Worm (Caenorhabditis elegans) whole organism, mixed stage, embryonic: ENCODE data around the gene C05E4.15.

Experiments
- blmp-1 ChIP-seq: fragments of 150-350 bp; optimal IDR thresholded peaks from 2 replicates; lab custom pipeline; 2014; ENCODE audit warnings: missing biosample characterization, missing genetic modification characterization
- ces-1 ChIP-seq: fragments of 150-350 bp; optimal IDR thresholded peaks from 2 replicates; lab custom pipeline; 2014; ENCODE audit warnings: missing biosample characterization, missing genetic modification reagents, missing genetic modification characterization
- elt-1 ChIP-seq: sonication (generic microtip); optimal IDR thresholded peaks from 2 replicates; lab custom pipeline; 2017; ENCODE audit warnings: missing genetic modification characterization, mild to moderate bottlenecking, missing compliant biosample characterization, antibody characterized with exemption, moderate library complexity, borderline replicate concordance; ENCODE audit not compliant: insufficient read depth
- elt-3 ChIP-seq: fragments of 150-350 bp; optimal IDR thresholded peaks from 2 replicates; lab custom pipeline; 2014; ENCODE audit warnings: missing biosample characterization, missing genetic modification characterization
- lin-13 ChIP-seq: fragments of 150-350 bp; optimal IDR thresholded peaks from 2 replicates; lab custom pipeline; 2014; ENCODE audit warnings: missing biosample characterization, missing genetic modification characterization
- nhr-12 ChIP-seq: fragments of 150-350 bp; optimal IDR thresholded peaks from 2 replicates; lab custom pipeline; 2014; ENCODE audit warnings: missing biosample characterization, missing genetic modification characterization
- nhr-237 ChIP-seq: fragments of 150-350 bp; optimal IDR thresholded peaks from 2 replicates; lab custom pipeline; 2014; ENCODE audit warnings: missing biosample characterization, missing genetic modification characterization
- nhr-28 ChIP-seq: fragments of 150-350 bp; optimal IDR thresholded peaks from 2 replicates; lab custom pipeline; 2014; ENCODE audit warnings: missing biosample characterization, missing genetic modification characterization
- nhr-76 ChIP-seq: sonication (generic microtip); optimal IDR thresholded peaks from 2 replicates; lab custom pipeline; 2017; ENCODE audit warnings: missing biosample characterization, missing genetic modification characterization
- pha-4 ChIP-seq: fragments of 150-350 bp; optimal IDR thresholded peaks from 2 replicates; lab custom pipeline; 2018; ENCODE audit warnings: missing biosample characterization, missing genetic modification reagents, missing genetic modification characterization
- snpc-4 ChIP-seq: fragments of 150-350 bp; optimal IDR thresholded peaks from 2 replicates; lab custom pipeline; 2014; ENCODE audit warnings: missing biosample characterization, missing genetic modification characterization
- unc-39 ChIP-seq: fragments of 150-350 bp; optimal IDR thresholded peaks from 2 replicates; lab custom pipeline; 2014; ENCODE audit warnings: missing biosample characterization, missing genetic modification characterization
- unc-62 ChIP-seq: fragments of 150-350 bp; optimal IDR thresholded peaks from 2 replicates; lab custom pipeline; 2014; ENCODE audit warnings: missing biosample characterization, missing genetic modification reagents, missing genetic modification characterization
- ztf-11 ChIP-seq: fragments of 150-350 bp; optimal IDR thresholded peaks from 2 replicates; lab custom pipeline; 2014; ENCODE audit warnings: missing biosample characterization, missing genetic modification characterization

DNA sequence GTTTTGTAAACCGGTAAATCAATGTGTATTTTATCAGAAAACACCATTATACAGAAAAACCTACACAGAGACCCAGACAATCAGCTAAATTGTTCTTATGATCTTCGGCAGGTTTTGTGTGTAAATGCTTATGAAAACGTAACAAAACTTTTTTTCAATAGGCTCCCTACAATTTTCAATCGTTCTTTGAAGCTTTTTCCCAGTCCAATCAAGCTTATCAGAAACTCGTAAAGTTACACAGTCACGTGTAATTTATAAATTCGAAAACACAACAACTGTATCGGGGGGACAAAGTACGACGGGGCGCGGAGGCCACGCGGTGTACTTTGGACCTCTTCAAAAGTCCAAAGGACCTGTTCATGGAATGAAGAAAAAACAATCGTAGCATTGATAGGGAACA, 30.9 kb downstream of the C05E4.15 start:
- TF ChIP-seq elt-3 (no peak), elt-1 (tag; lab: Kevin White, UChicago) (no peak), unc-39 (tag; lab: Kevin White, UChicago) (no peak), unc-62 (GFP tag; lab: Kevin White, UChicago) (no peak), nhr-28 (no peak), ces-1 (GFP tag; lab: Kevin White, UChicago) (no peak), pha-4 (no peak), nhr-237 (tag; lab: Kevin White, UChicago) (no peak), blmp-1 (tag; lab: Kevin White, UChicago) (no peak), ztf-11 (no peak), nhr-76 (tag; lab: Kevin White, UChicago) (no peak), nhr-12 (tag; lab: Kevin White, UChicago) (no peak), lin-13 (no peak), snpc-4 (tag; lab: Kevin White, UChicago) (no peak)
